Worm (Caenorhabditis elegans) whole organism, L4 larva: ENCODE measurements around the gene F35E8.1.
A peak's percentile ranks its signal among the peaks of the same experiment; 100 is the strongest.

ENCODE experiments used
- F37D6.2 ChIP-seq: sonication (generic microtip); optimal IDR thresholded peaks from 2 replicates; lab custom pipeline; 2016; ENCODE audit warnings: mild to moderate bottlenecking, missing genetic modification characterization, missing compliant biosample characterization
- R02D3.7 ChIP-seq: fragments of 150-350 bp; sonication (generic microtip); optimal IDR thresholded peaks from 3 replicates; lab custom pipeline; 2014; ENCODE audit warnings: missing biosample characterization, missing genetic modification characterization
- Y48G9A.11 ChIP-seq: fragments of 200-800 bp; sonication (Bioruptor generic); IDR thresholded peaks from 2 replicates; pipeline ENCODE4 v1.3.6; 2022; ENCODE audit warnings: missing genetic modification reagents, missing genetic modification characterization, missing compliant biosample characterization
- Y75B8A.6 ChIP-seq: fragments of 200-800 bp; sonication (Bioruptor generic); IDR thresholded peaks from 2 replicates; pipeline ENCODE4 v1.3.6; 2022; ENCODE audit warnings: missing genetic modification reagents, missing genetic modification characterization, missing compliant biosample characterization
- ZK337.2 ChIP-seq: fragments of 200-800 bp; sonication (Bioruptor generic); IDR thresholded peaks from 2 replicates; pipeline ENCODE4 v1.3.6; 2022; ENCODE audit warnings: missing genetic modification reagents, missing genetic modification characterization, missing compliant biosample characterization
- attf-4 ChIP-seq: sonication (generic microtip); optimal IDR thresholded peaks from 3 replicates; lab custom pipeline; 2017; ENCODE audit warnings: missing biosample characterization, missing genetic modification characterization
- ceh-20 ChIP-seq: fragments of 200-800 bp; sonication (Bioruptor generic); IDR thresholded peaks from 2 replicates; pipeline ENCODE4 v1.3.6; 2022; ENCODE audit warnings: missing genetic modification reagents, missing genetic modification characterization, missing compliant biosample characterization
- ceh-32 ChIP-seq: sonication (generic microtip); optimal IDR thresholded peaks from 2 replicates; lab custom pipeline; 2016; ENCODE audit warnings: mild to moderate bottlenecking, missing genetic modification characterization, missing compliant biosample characterization; ENCODE audit not compliant: poor library complexity
- cey-2 ChIP-seq: sonication (generic microtip); optimal IDR thresholded peaks from 3 replicates; lab custom pipeline; 2017; ENCODE audit warnings: missing genetic modification characterization, mild to moderate bottlenecking, missing compliant biosample characterization, antibody characterized with exemption, borderline replicate concordance; ENCODE audit not compliant: insufficient read depth
- daf-16 ChIP-seq, 3 experiments: sonication (generic microtip); optimal IDR thresholded peaks; 2 replicates each; lab custom pipeline; 2016 to 2017; ENCODE audit warnings: missing genetic modification characterization in 3 of 3, missing genetic modification reagents in 3 of 3, mild to moderate bottlenecking in 2 of 3, missing compliant biosample characterization in 2 of 3, missing biosample characterization in 1 of 3, moderate library complexity in 1 of 3
- daf-19 ChIP-seq: fragments of 200-800 bp; sonication (Bioruptor generic); conservative IDR thresholded peaks from 2 replicates; pipeline ENCODE4 v1.3.6; 2022; ENCODE audit warnings: missing genetic modification characterization, missing compliant biosample characterization
- dmd-8 ChIP-seq: fragments of 200-800 bp; sonication (Bioruptor generic); IDR thresholded peaks from 2 replicates; pipeline ENCODE4 v1.3.6; 2022; ENCODE audit warnings: missing genetic modification characterization, missing compliant biosample characterization
- duxl-1 ChIP-seq: sonication (generic microtip); optimal IDR thresholded peaks from 2 replicates; lab custom pipeline; 2016; ENCODE audit warnings: mild to moderate bottlenecking, missing genetic modification characterization, moderate library complexity, missing compliant biosample characterization; ENCODE audit not compliant: poor library complexity
- dve-1 ChIP-seq: sonication (generic microtip); optimal IDR thresholded peaks from 2 replicates; lab custom pipeline; 2017; ENCODE audit warnings: antibody characterized with exemption, mild to moderate bottlenecking, missing genetic modification characterization, missing compliant biosample characterization; ENCODE audit not compliant: insufficient read depth
- egl-43 ChIP-seq: fragments of 200-800 bp; sonication (Bioruptor generic); IDR thresholded peaks from 2 replicates; pipeline ENCODE4 v1.3.6; 2022; ENCODE audit warnings: missing genetic modification reagents, missing genetic modification characterization, missing compliant biosample characterization
- fkh-10 ChIP-seq: fragments of 150-350 bp; optimal IDR thresholded peaks from 2 replicates; lab custom pipeline; 2014; ENCODE audit warnings: missing biosample characterization, missing genetic modification reagents, missing genetic modification characterization
- hmg-1.1 ChIP-seq: fragments of 200-800 bp; sonication (Bioruptor generic); IDR thresholded peaks from 2 replicates; pipeline ENCODE4 v1.3.6; 2022; ENCODE audit warnings: missing genetic modification reagents, missing genetic modification characterization, missing compliant biosample characterization
- jun-1 ChIP-seq: fragments of 150-350 bp; optimal IDR thresholded peaks from 2 replicates; lab custom pipeline; 2014; ENCODE audit warnings: missing biosample characterization, missing genetic modification reagents, missing genetic modification characterization
- lim-7 ChIP-seq: fragments of 200-800 bp; sonication (Bioruptor generic); IDR thresholded peaks from 2 replicates; pipeline ENCODE4 v1.3.6; 2022; ENCODE audit warnings: missing genetic modification characterization, missing compliant biosample characterization
- mdl-1 ChIP-seq, 2 experiments: fragments of 150-350 bp in 1 of 2; sonication (generic microtip) in 1 of 2; optimal IDR thresholded peaks; 2 replicates each; lab custom pipeline; 2014 to 2017; ENCODE audit warnings: missing biosample characterization in 2 of 2, missing genetic modification characterization in 2 of 2
- mxl-3 ChIP-seq: fragments of 200-800 bp; sonication (Bioruptor generic); optimal IDR thresholded peaks from 2 replicates; lab custom pipeline; 2018; ENCODE audit warnings: mild to moderate bottlenecking, missing genetic modification characterization, missing compliant biosample characterization
- nhr-10 ChIP-seq: fragments of 150-350 bp; optimal IDR thresholded peaks from 2 replicates; lab custom pipeline; 2014; ENCODE audit warnings: missing biosample characterization, missing genetic modification characterization
- nhr-11 ChIP-seq: fragments of 150-350 bp; optimal IDR thresholded peaks from 2 replicates; lab custom pipeline; 2014; ENCODE audit warnings: missing biosample characterization, missing genetic modification characterization
- nhr-111 ChIP-seq: fragments of 200-800 bp; sonication (Bioruptor generic); optimal IDR thresholded peaks from 2 replicates; lab custom pipeline; 2018; ENCODE audit warnings: mild to moderate bottlenecking, missing genetic modification characterization, missing compliant biosample characterization
- nhr-237 ChIP-seq: sonication (generic microtip); optimal IDR thresholded peaks from 2 replicates; lab custom pipeline; 2017; ENCODE audit warnings: missing biosample characterization, missing genetic modification characterization
- nhr-41 ChIP-seq: fragments of 200-800 bp; sonication (Bioruptor generic); IDR thresholded peaks from 2 replicates; pipeline ENCODE4 v1.3.6; 2022; ENCODE audit warnings: missing genetic modification reagents, missing genetic modification characterization, missing compliant biosample characterization
- nhr-76 ChIP-seq: fragments of 150-350 bp; optimal IDR thresholded peaks from 2 replicates; lab custom pipeline; 2014; ENCODE audit warnings: missing biosample characterization, missing genetic modification characterization
- nhr-77 ChIP-seq: fragments of 150-350 bp; optimal IDR thresholded peaks from 2 replicates; lab custom pipeline; 2014; ENCODE audit warnings: missing biosample characterization, missing genetic modification characterization
- pha-4 ChIP-seq, 2 experiments: fragments of 150-350 bp in 1 of 2; fragments of 200-800 bp in 1 of 2; sonication (Bioruptor generic) in 1 of 2; IDR thresholded peaks in 1 of 2; optimal IDR thresholded peaks in 1 of 2; 2 replicates each; pipeline versions ENCODE4 v1.3.6 to Lab custom; 2014 to 2022; ENCODE audit warnings: missing genetic modification characterization in 2 of 2, missing genetic modification reagents in 2 of 2, missing biosample characterization in 1 of 2, missing compliant biosample characterization in 1 of 2
- php-3 ChIP-seq: fragments of 200-800 bp; sonication (Bioruptor generic); IDR thresholded peaks from 2 replicates; pipeline ENCODE4 v1.3.6; 2022; ENCODE audit warnings: missing genetic modification reagents, missing genetic modification characterization, missing compliant biosample characterization
- pqm-1 ChIP-seq: sonication (generic microtip); optimal IDR thresholded peaks from 2 replicates; lab custom pipeline; 2017; ENCODE audit warnings: missing biosample characterization, missing genetic modification characterization
- rbr-2 ChIP-seq: sonication (generic microtip); optimal IDR thresholded peaks from 2 replicates; lab custom pipeline; 2016; ENCODE audit warnings: missing genotype, missing genetic modification characterization, missing compliant biosample characterization
- saeg-2 ChIP-seq: fragments of 200-800 bp; sonication (Bioruptor generic); IDR thresholded peaks from 2 replicates; pipeline ENCODE4 v1.3.6; 2022; ENCODE audit warnings: missing genetic modification reagents, missing genetic modification characterization, missing compliant biosample characterization
- set-16 ChIP-seq: fragments of 200-800 bp; sonication (Bioruptor generic); IDR thresholded peaks from 2 replicates; pipeline ENCODE4 v1.3.6; 2022; ENCODE audit warnings: missing genetic modification reagents, missing genetic modification characterization, missing compliant biosample characterization
- snpc-4 ChIP-seq: fragments of 150-350 bp; optimal IDR thresholded peaks from 2 replicates; lab custom pipeline; 2014; ENCODE audit warnings: missing biosample characterization, missing genetic modification characterization
- spr-1 ChIP-seq: sonication (generic microtip); optimal IDR thresholded peaks from 2 replicates; lab custom pipeline; 2016; ENCODE audit warnings: mild to moderate bottlenecking, missing genetic modification characterization, missing compliant biosample characterization
- spr-3 ChIP-seq: fragments of 200-800 bp; sonication (Bioruptor generic); optimal IDR thresholded peaks from 2 replicates; lab custom pipeline; 2018; ENCODE audit warnings: mild to moderate bottlenecking, missing genetic modification characterization, missing compliant biosample characterization
- unc-62 ChIP-seq, 3 experiments: fragments of 150-350 bp in 1 of 3; sonication (generic microtip); optimal IDR thresholded peaks in 2 of 3; peaks in 1 of 3; 1 replicate in 1 of 3; 2 replicates in 2 of 3; lab custom pipeline; 2014 to 2017; ENCODE audit warnings: missing biosample characterization in 3 of 3, missing genetic modification characterization in 3 of 3, missing genetic modification reagents in 3 of 3, missing genotype in 1 of 3
- zfp-3 ChIP-seq: fragments of 200-800 bp; sonication (Bioruptor generic); conservative IDR thresholded peaks from 2 replicates; pipeline ENCODE4 v1.3.6; 2022; ENCODE audit warnings: missing genetic modification reagents, missing genetic modification characterization, missing compliant biosample characterization
- ztf-11 ChIP-seq: fragments of 150-350 bp; optimal IDR thresholded peaks from 2 replicates; lab custom pipeline; 2014; ENCODE audit warnings: missing biosample characterization, missing genetic modification characterization
- ztf-7 ChIP-seq: fragments of 150-350 bp; optimal IDR thresholded peaks from 2 replicates; lab custom pipeline; 2014; ENCODE audit warnings: missing biosample characterization, missing genetic modification characterization

The F35E8.1 gene

ce11 chrV:15899696-15900095, 5.7 kb downstream of the F35E8.1 start, which contains the start of gene T06C12.14:
Gene T06C12.14 (plus strand): TSS chrV:15899996.
- TF ChIP-seq unc-62 (GFP tag; optimal IDR thresholded peaks at IDR 0.05 in 1 of 2; lab: Kevin White, UChicago) (peak in 1 of 2 experiments; percentile 53), unc-62 (tag; optimal IDR thresholded peaks at IDR 0.05; lab: Kevin White, UChicago) (no peak), ztf-7 (tag; lab: Kevin White, UChicago) (no peak)

- TF ChIP-seq pqm-1 = no peak
- no peak for TF ChIP-seq rbr-2 (tag; lab: Kevin White, UChicago)
- TF ChIP-seq ztf-11 (tag; lab: Kevin White, UChicago) = no peak
- TF ChIP-seq nhr-77 = no peak
- TF ChIP-seq nhr-237 = no peak
- TF ChIP-seq snpc-4 = no peak
- TF ChIP-seq Y48G9A.11 (GFP tag; lab: Robert Waterston, UW) = no peak
- no peak for TF ChIP-seq jun-1 (tag; lab: Kevin White, UChicago)
- TF ChIP-seq lim-7 (GFP tag; lab: Robert Waterston, UW) = no peak
- no peak for TF ChIP-seq ZK337.2 (GFP tag; lab: Robert Waterston, UW)
- TF ChIP-seq pha-4 (GFP tag; IDR thresholded peaks at IDR 0.05; lab: Robert Waterston, UW) = no peak
- no peak for TF ChIP-seq pha-4 (tag; optimal IDR thresholded peaks at IDR 0.05; lab: Kevin White, UChicago)
- TF ChIP-seq F37D6.2 (tag; lab: Kevin White, UChicago) = no peak
- no peak for TF ChIP-seq dmd-8
- no peak for TF ChIP-seq R02D3.7 (tag; lab: Kevin White, UChicago)
- TF ChIP-seq Y75B8A.6 = no peak
- no peak for TF ChIP-seq dve-1
- no peak for TF ChIP-seq nhr-10 (tag; lab: Kevin White, UChicago)
- no peak for TF ChIP-seq nhr-41 (GFP tag; lab: Robert Waterston, UW)
- TF ChIP-seq, all 104 proteins: peak for 0
These were observed 7.7 kb downstream of the F35E8.1 start, which contains the start of gene str-60 for ce11 chrV:15897696-15898095. Gene str-60 (plus strand): TSS chrV:15897996.

- TF ChIP-seq zfp-3 (no peak), Y48G9A.11 (GFP tag; lab: Robert Waterston, UW) (no peak), ztf-11 (tag; lab: Kevin White, UChicago) (no peak), set-16 (GFP tag; lab: Robert Waterston, UW) (no peak), cey-2 (tag; lab: Kevin White, UChicago) (no peak), attf-4 (no peak), ceh-20 (GFP tag; lab: Robert Waterston, UW) (no peak), saeg-2 (GFP tag; lab: Robert Waterston, UW) (no peak), spr-1 (tag; lab: Kevin White, UChicago) (no peak), daf-19 (no peak), ZK337.2 (GFP tag; lab: Robert Waterston, UW) (no peak)
These were observed 8.8 kb downstream of the F35E8.1 start, which contains the start of gene nhr-213 for ce11 chrV:15896671-15897070. Gene nhr-213 (minus strand): TSS chrV:15896771.

ce11 chrV:15892696-15893095, 12.7 kb downstream of the F35E8.1 start, which contains the start of gene T06C12.11:
Gene T06C12.11 (plus strand): TSS chrV:15892996.
- TF ChIP-seq nhr-11 (no peak), fkh-10 (GFP tag; lab: Kevin White, UChicago) (no peak), spr-3 (GFP tag; lab: Kevin White, UChicago) (no peak), egl-43 (GFP tag; lab: Robert Waterston, UW) (no peak), ceh-32 (tag; lab: Kevin White, UChicago) (no peak), daf-16 (GFP tag; optimal IDR thresholded peaks at IDR 0.05; lab: Kevin White, UChicago) (no peak), daf-16 (tag; optimal IDR thresholded peaks at IDR 0.05; lab: Kevin White, UChicago) (no peak), nhr-10 (tag; lab: Kevin White, UChicago) (no peak), nhr-76 (tag; lab: Kevin White, UChicago) (no peak), mxl-3 (GFP tag; lab: Kevin White, UChicago) (no peak), mdl-1 (tag; optimal IDR thresholded peaks at IDR 0.05; lab: Kevin White, UChicago) (no peak), ceh-20 (GFP tag; lab: Robert Waterston, UW) (no peak), nhr-111 (GFP tag; lab: Kevin White, UChicago) (no peak), duxl-1 (tag; lab: Kevin White, UChicago) (no peak), hmg-1.1 (GFP tag; lab: Robert Waterston, UW) (no peak), php-3 (GFP tag; lab: Robert Waterston, UW) (no peak)
- TF ChIP-seq, all 104 proteins: peak for 0
